Worm (Caenorhabditis elegans): ENCODE results near the gene tbx-36.

The tbx-36 gene

DNA sequence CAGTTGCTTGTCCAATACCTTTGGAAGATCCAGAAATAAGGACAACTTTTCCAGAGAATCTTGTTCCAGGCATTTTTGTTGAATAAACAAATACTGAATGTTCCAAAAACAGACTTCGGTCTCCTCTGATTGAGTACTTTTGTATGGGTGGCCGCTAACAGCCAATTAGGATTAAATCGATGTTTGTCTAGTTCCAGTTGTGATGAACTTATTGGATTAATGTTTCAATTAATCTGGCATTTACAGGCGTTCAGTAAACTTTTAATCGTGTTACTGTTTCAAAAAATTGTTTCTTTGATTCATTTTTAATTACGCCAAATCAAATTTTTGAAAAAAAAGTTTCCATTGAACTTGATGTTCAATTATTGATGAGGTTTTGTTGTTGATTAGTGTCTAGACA, 8.1 kb upstream of the tbx-36 start, which contains the start of gene ZK829.1:
Gene ZK829.1, minus strand, starts transcription at position 101 of the 400 bp plus-strand sequence.
- TF ChIP-seq nhr-84 (tag; optimal IDR thresholded peaks at IDR 0.05), result no peak

DNA sequence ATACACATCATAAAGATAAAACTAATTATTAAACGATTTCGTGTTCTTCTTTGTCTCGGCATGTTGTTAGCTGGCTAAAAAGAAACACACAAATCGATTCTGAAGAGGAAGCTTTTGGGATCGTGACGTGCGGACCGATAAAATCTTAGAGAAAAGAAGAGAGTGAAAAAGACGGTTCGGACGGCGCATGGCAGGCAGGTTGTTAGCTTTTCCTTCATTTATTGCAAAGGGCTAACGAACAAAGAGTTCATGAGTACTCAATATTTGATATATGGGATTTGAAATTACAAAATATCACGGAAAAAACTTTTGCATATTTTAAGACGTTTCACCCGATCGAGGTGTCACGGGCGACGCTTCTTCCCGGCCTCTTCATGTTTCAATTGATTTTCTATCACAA, 4.7 kb upstream of the tbx-36 start, which contains the start of gene ZK829.3:
Gene ZK829.3, minus strand, starts transcription at position 101 of the 400 bp plus-strand sequence.
- TF ChIP-seq C04F5.9 (tag; optimal IDR thresholded peaks at IDR 0.05), result no peak
- TF ChIP-seq alr-1 (tag; optimal IDR thresholded peaks at IDR 0.05; ENCODE audit: borderline replicate concordance), result no peak
- TF ChIP-seq mdl-1 (tag; optimal IDR thresholded peaks at IDR 0.05), result no peak
- no peak for TF ChIP-seq ceh-90 (tag; optimal IDR thresholded peaks at IDR 0.05)
- no peak for TF ChIP-seq nhr-20 (tag; optimal IDR thresholded peaks at IDR 0.05)
- TF ChIP-seq swsn-7 (tag; optimal IDR thresholded peaks at IDR 0.05), result no peak
- no peak for TF ChIP-seq dpl-1 (GFP tag; optimal IDR thresholded peaks at IDR 0.05)
- no peak for TF ChIP-seq elt-2 (tag; optimal IDR thresholded peaks at IDR 0.05)
- TF ChIP-seq nhr-28 (tag; optimal IDR thresholded peaks at IDR 0.05), result no peak
- TF ChIP-seq lin-39 (tag; optimal IDR thresholded peaks at IDR 0.05), result no peak
- no peak for TF ChIP-seq lin-35 (GFP tag; optimal IDR thresholded peaks at IDR 0.05)
- no peak for TF ChIP-seq ztf-4 (tag; optimal IDR thresholded peaks at IDR 0.05)
- TF ChIP-seq unc-62 (GFP tag; optimal IDR thresholded peaks at IDR 0.05), result no peak
- TF ChIP-seq tlp-1 (tag; optimal IDR thresholded peaks at IDR 0.05), result no peak
- TF ChIP-seq jun-1 (tag; optimal IDR thresholded peaks at IDR 0.05), result no peak
- TF ChIP-seq tbx-2 (tag; optimal IDR thresholded peaks at IDR 0.05), result no peak
- no peak for TF ChIP-seq nhr-76 (tag; optimal IDR thresholded peaks at IDR 0.05)
- TF ChIP-seq zip-4 (GFP tag; optimal IDR thresholded peaks at IDR 0.05), result no peak
- no peak for TF ChIP-seq nhr-11 (tag; optimal IDR thresholded peaks at IDR 0.05)
- TF ChIP-seq skn-1 (tag; optimal IDR thresholded peaks at IDR 0.05), result no peak

- TF ChIP-seq nhr-28 (tag; optimal IDR thresholded peaks at IDR 0.05) (no peak), mef-2 (tag; optimal IDR thresholded peaks at IDR 0.05) (no peak), sptf-1 (tag; optimal IDR thresholded peaks at IDR 0.05) (no peak), egl-13 (tag; optimal IDR thresholded peaks at IDR 0.05) (no peak), egl-27 (tag; optimal IDR thresholded peaks at IDR 0.05) (no peak), dpl-1 (GFP tag; optimal IDR thresholded peaks at IDR 0.05) (no peak), unc-98 (GFP tag; IDR thresholded peaks at IDR 0.05) (no peak), C34B4.2 (tag; optimal IDR thresholded peaks at IDR 0.05) (no peak), lin-15B (tag; optimal IDR thresholded peaks at IDR 0.05) (no peak), nhr-20 (tag; optimal IDR thresholded peaks at IDR 0.05) (no peak), Y116A8C.19 (tag; optimal IDR thresholded peaks at IDR 0.05; ENCODE audit: borderline replicate concordance) (no peak), swsn-7 (tag; optimal IDR thresholded peaks at IDR 0.05) (no peak), alr-1 (tag; optimal IDR thresholded peaks at IDR 0.05; ENCODE audit: borderline replicate concordance) (no peak)
Observed at ce11 chrIV:11949717-11950116, 653 bp upstream of the tbx-36 start, which contains the start of gene hdl-1. TSS of gene hdl-1 (minus strand) at chrIV:11949817.

- peak; percentile 39 for TF ChIP-seq fos-1 (tag; optimal IDR thresholded peaks at IDR 0.05)
- no peak for TF ChIP-seq aly-2 (tag; optimal IDR thresholded peaks at IDR 0.05)
- TF ChIP-seq nhr-237 (tag; optimal IDR thresholded peaks at IDR 0.05), result no peak
- no peak for TF ChIP-seq hlh-17 (GFP tag; optimal IDR thresholded peaks at IDR 0.05; ENCODE audit: borderline replicate concordance)
- peak; percentile 73 for TF ChIP-seq nhr-20 (tag; optimal IDR thresholded peaks at IDR 0.05)
- TF ChIP-seq lin-35 (GFP tag; optimal IDR thresholded peaks at IDR 0.05), result peak; percentile 9 to 33
- TF ChIP-seq unc-98 (GFP tag; IDR thresholded peaks at IDR 0.05), result no peak
- no peak for TF ChIP-seq unc-62 (GFP tag; optimal IDR thresholded peaks at IDR 0.05)
- TF ChIP-seq lin-39 (tag; optimal IDR thresholded peaks at IDR 0.05), result no peak
- no peak for TF ChIP-seq fkh-10 (GFP tag; optimal IDR thresholded peaks at IDR 0.05)
- TF ChIP-seq sptf-1 (tag; optimal IDR thresholded peaks at IDR 0.05), result no peak
- peak; percentile 71 for TF ChIP-seq rnt-1 (tag; optimal IDR thresholded peaks at IDR 0.05)
- TF ChIP-seq nhr-19 (GFP tag; conservative IDR thresholded peaks at IDR 0.05), result peak; percentile 41
- TF ChIP-seq egl-13 (tag; optimal IDR thresholded peaks at IDR 0.05), result no peak
- TF ChIP-seq zag-1 (tag; optimal IDR thresholded peaks at IDR 0.05), result no peak
- no peak for TF ChIP-seq nhr-76 (tag; optimal IDR thresholded peaks at IDR 0.05)
- peak in 1 of 3 experiments; percentile 37 for TF ChIP-seq ceh-82 (tag; optimal IDR thresholded peaks at IDR 0.05)
- no peak for TF ChIP-seq grh-1 (GFP tag; IDR thresholded peaks at IDR 0.05)
- TF ChIP-seq sox-4 (tag; optimal IDR thresholded peaks at IDR 0.05), result no peak
- TF ChIP-seq irx-1 (tag; optimal IDR thresholded peaks at IDR 0.05), result no peak
- TF ChIP-seq blmp-1 (tag; optimal IDR thresholded peaks at IDR 0.05), result peak; percentile 40
- peak; percentile 7 for TF ChIP-seq elt-2 (tag; optimal IDR thresholded peaks at IDR 0.05)
- peak; percentile 21 to 46 for TF ChIP-seq efl-1 (optimal IDR thresholded peaks at IDR 0.05)
- TF ChIP-seq efl-1 (GFP tag; optimal IDR thresholded peaks at IDR 0.05 in 1 of 2), result peak in 1 of 2 experiments; percentile 86
- no peak for TF ChIP-seq Y116A8C.19 (tag; optimal IDR thresholded peaks at IDR 0.05; ENCODE audit: borderline replicate concordance)
- TF ChIP-seq lin-14 (GFP tag; optimal IDR thresholded peaks at IDR 0.05), result no peak
Observed at ce11 chrIV:11952612-11953299, 2.4 kb downstream of the tbx-36 start, which contains the start of gene gdh-1. TSS of gene gdh-1 (plus strand) at chrIV:11953249.

All from whole organism, L1 larva.